Fruit fly (Drosophila melanogaster): ENCODE measurements around the gene Ptpmeg.

Gene Ptpmeg

DNA sequence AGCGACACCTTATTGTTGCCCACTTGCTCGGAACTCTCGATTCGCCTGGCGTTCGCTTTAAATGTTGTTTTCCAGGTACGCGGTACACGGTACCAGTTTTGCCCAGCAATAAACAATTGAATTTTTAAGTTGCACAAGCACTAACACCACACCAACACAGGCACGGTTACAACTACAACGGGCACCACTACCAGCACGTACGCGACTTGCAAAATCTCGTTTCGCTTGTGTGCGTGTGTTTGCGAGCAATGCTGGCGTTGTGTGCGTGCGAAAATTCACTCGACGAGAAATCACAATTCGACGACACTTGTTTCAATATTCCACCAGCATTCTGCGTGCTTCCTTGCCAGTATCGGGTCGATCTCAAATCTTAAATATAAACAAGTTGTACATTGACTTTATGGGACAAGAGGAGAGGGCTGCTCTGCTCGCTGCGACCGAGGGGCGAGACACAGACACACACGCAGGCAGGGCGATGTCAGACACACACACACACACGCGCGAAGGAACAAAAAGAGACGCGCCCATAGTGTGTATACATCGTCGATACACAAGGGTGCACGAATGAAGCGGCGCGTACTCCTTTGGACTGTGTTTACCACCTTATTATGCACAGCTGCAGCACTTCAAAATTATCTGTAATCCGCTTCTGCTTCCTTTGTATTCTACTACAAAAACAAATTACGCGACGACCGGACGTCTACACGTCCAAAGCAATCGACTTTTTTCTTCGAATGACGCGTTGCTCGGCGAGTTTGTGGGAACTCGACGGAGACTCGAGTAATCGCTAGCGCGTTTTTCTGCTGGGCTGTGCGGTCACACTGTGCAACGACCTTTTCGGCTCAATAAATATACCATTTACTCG, 8.5 kb upstream of the Ptpmeg start, which contains the start of gene fwd (continued):
- TF ChIP-seq lola (GFP tag; optimal IDR thresholded peaks at IDR 0.05): no peak
- TF ChIP-seq phol (tag; optimal IDR thresholded peaks at IDR 0.05): peak; percentile 46
- TF ChIP-seq CG2129 (GFP tag; IDR thresholded peaks at IDR 0.05; ENCODE audit: partially characterized antibody): no peak
- TF ChIP-seq CG11723 (GFP tag; optimal IDR thresholded peaks at IDR 0.05): no peak
- peak; percentile 48 for TF ChIP-seq odd (GFP tag; optimal IDR thresholded peaks at IDR 0.05)
- TF ChIP-seq CG18599 (GFP tag; optimal IDR thresholded peaks at IDR 0.05): peak; percentile 71
- no peak for TF ChIP-seq CG4730 (GFP tag; IDR thresholded peaks at IDR 0.05)
- no peak for TF ChIP-seq CG2202 (tag; optimal IDR thresholded peaks at IDR 0.05)
- TF ChIP-seq gcm2 (GFP tag; optimal IDR thresholded peaks at IDR 0.05): no peak
- no peak for TF ChIP-seq ap (GFP tag; IDR thresholded peaks at IDR 0.05)
- TF ChIP-seq CG6683 (GFP tag; optimal IDR thresholded peaks at IDR 0.05): peak; percentile 20
- no peak for TF ChIP-seq Lpt (GFP tag; optimal IDR thresholded peaks at IDR 0.05)
- TF ChIP-seq nom (GFP tag; optimal IDR thresholded peaks at IDR 0.05): peak; percentile 31
- TF ChIP-seq CG17359 (tag; optimal IDR thresholded peaks at IDR 0.05): no peak
- no peak for TF ChIP-seq CG1602 (GFP tag; optimal IDR thresholded peaks at IDR 0.05)
- TF ChIP-seq amos (GFP tag; IDR thresholded peaks at IDR 0.05; ENCODE audit: partially characterized antibody): peak; percentile 58
- TF ChIP-seq eyg (GFP tag; optimal IDR thresholded peaks at IDR 0.05): no peak
- TF ChIP-seq CG6791 (GFP tag; IDR thresholded peaks at IDR 0.05; ENCODE audit: partially characterized antibody): peak; percentile 54; the same call in 1 of the 3 replicates
- TF ChIP-seq gcm (GFP tag; optimal IDR thresholded peaks at IDR 0.05): no peak
- TF ChIP-seq al (GFP tag; IDR thresholded peaks at IDR 0.05): no peak
- peak; percentile 14 for TF ChIP-seq CG31365 (tag; optimal IDR thresholded peaks at IDR 0.05)
- TF ChIP-seq CG17385 (GFP tag; optimal IDR thresholded peaks at IDR 0.05): no peak
- no peak for TF ChIP-seq Bteb2 (GFP tag; optimal IDR thresholded peaks at IDR 0.05)
- TF ChIP-seq D (optimal IDR thresholded peaks at IDR 0.05): peak; percentile 96
- peak; percentile 62 for TF ChIP-seq D (GFP tag; optimal IDR thresholded peaks at IDR 0.05)
- peak; percentile 36; the same call in 1 of the 2 replicates for TF ChIP-seq ara (GFP tag; IDR thresholded peaks at IDR 0.05)
- no peak for TF ChIP-seq Asciz (GFP tag; optimal IDR thresholded peaks at IDR 0.05)
- no peak for TF ChIP-seq Chrac-16 (GFP tag; optimal IDR thresholded peaks at IDR 0.05)
- TF ChIP-seq CG17186 (GFP tag; optimal IDR thresholded peaks at IDR 0.05): peak; percentile 76
- TF ChIP-seq ssp (GFP tag; IDR thresholded peaks at IDR 0.05): peak; percentile 15; the same call in 1 of the 2 replicates
- TF ChIP-seq CG14441 (GFP tag; IDR thresholded peaks at IDR 0.05): peak; percentile 20; the same call in 1 of the 2 replicates
- TF ChIP-seq CG5245 (GFP tag; optimal IDR thresholded peaks at IDR 0.05): no peak
- peak; percentile 1 for TF ChIP-seq CG7786 (GFP tag; optimal IDR thresholded peaks at IDR 0.05)
- TF ChIP-seq Med (GFP tag): peak; percentile 84
- peak; percentile 70 for TF ChIP-seq CG17829 (tag; optimal IDR thresholded peaks at IDR 0.05)
- TF ChIP-seq MTF-1 (GFP tag; optimal IDR thresholded peaks at IDR 0.05; ENCODE audit: borderline replicate concordance): no peak
- TF ChIP-seq HLHmδ (GFP tag; optimal IDR thresholded peaks at IDR 0.05): peak; percentile 33
- TF ChIP-seq nau (GFP tag; optimal IDR thresholded peaks at IDR 0.05): peak; percentile 63
- TF ChIP-seq ham (GFP tag; IDR thresholded peaks at IDR 0.05): no peak
- peak; percentile 66 for TF ChIP-seq sqz (GFP tag; optimal IDR thresholded peaks at IDR 0.05)
- TF ChIP-seq kni (GFP tag; optimal IDR thresholded peaks at IDR 0.05): peak; percentile 34
- TF ChIP-seq CG7963 (GFP tag; IDR thresholded peaks at IDR 0.05; ENCODE audit: partially characterized antibody): no peak
- peak; percentile 58 for TF ChIP-seq CG4617 (GFP tag; optimal IDR thresholded peaks at IDR 0.05; ENCODE audit: borderline replicate concordance)
- no peak for TF ChIP-seq CG11560 (tag; IDR thresholded peaks at IDR 0.05)
- TF ChIP-seq ERR (GFP tag; optimal IDR thresholded peaks at IDR 0.05): peak; percentile 32
- peak; percentile 11 for TF ChIP-seq CG7928 (GFP tag; optimal IDR thresholded peaks at IDR 0.05)
- peak; percentile 38 for TF ChIP-seq lilli (GFP tag; optimal IDR thresholded peaks at IDR 0.05)
- TF ChIP-seq fu2 (GFP tag; optimal IDR thresholded peaks at IDR 0.05): no peak

Data from whole organism, embryonic.